Fruit fly (Drosophila melanogaster) whole organism, pupa: ENCODE data around the gene CG42795.

Experiments used
- CG10348 ChIP-seq: fragments of 200-800 bp; sonication (Bioruptor generic); IDR thresholded peaks from 2 replicates; pipeline ENCODE4 v1.3.6; 2022; ENCODE audit warnings: missing biosample characterization, missing genetic modification characterization
- CG12605 ChIP-seq: fragments of 200-800 bp; sonication (Bioruptor generic); IDR thresholded peaks from 2 replicates; pipeline ENCODE4 v1.3.6; 2022; ENCODE audit warnings: missing biosample characterization, missing genetic modification characterization
- CG13204 ChIP-seq: fragments of 200-800 bp; sonication (Bioruptor generic); optimal IDR thresholded peaks from 2 replicates; lab custom pipeline; 2018; ENCODE audit warnings: missing biosample characterization, mild to moderate bottlenecking, missing genetic modification characterization, moderate library complexity
- CG14655 ChIP-seq: fragments of 200-800 bp; sonication (Bioruptor generic); optimal IDR thresholded peaks from 3 replicates; lab custom pipeline; 2017; ENCODE audit warnings: mild to moderate bottlenecking, missing biosample characterization, missing genetic modification reagents, missing genetic modification characterization
- CG15710 ChIP-seq: fragments of 200-800 bp; sonication (Bioruptor generic); optimal IDR thresholded peaks from 2 replicates; lab custom pipeline; 2018; ENCODE audit warnings: missing biosample characterization, mild to moderate bottlenecking, missing genetic modification characterization, moderate library complexity
- CG17806 ChIP-seq: fragments of 200-800 bp; sonication (Bioruptor generic); optimal IDR thresholded peaks from 2 replicates; lab custom pipeline; 2018; ENCODE audit warnings: missing biosample characterization, mild to moderate bottlenecking, missing genetic modification characterization, moderate library complexity
- CG32121 ChIP-seq: fragments of 200-800 bp; sonication (Bioruptor generic); IDR thresholded peaks from 2 replicates; pipeline ENCODE4 v1.3.6; 2022; ENCODE audit warnings: missing biosample characterization, missing genetic modification characterization
- CG34367 ChIP-seq: fragments of 200-800 bp; sonication (Bioruptor generic); optimal IDR thresholded peaks from 2 replicates; lab custom pipeline; 2018; ENCODE audit warnings: missing biosample characterization, mild to moderate bottlenecking, missing genetic modification characterization
- CG4496 ChIP-seq: fragments of 200-800 bp; sonication (Bioruptor generic); IDR thresholded peaks from 3 replicates; pipeline ENCODE4 v1.3.6; 2022; ENCODE audit warnings: missing biosample characterization, missing genetic modification characterization
- CG8159 ChIP-seq: fragments of 200-800 bp; sonication (Bioruptor generic); optimal IDR thresholded peaks from 3 replicates; lab custom pipeline; 2018; ENCODE audit warnings: missing biosample characterization, mild to moderate bottlenecking, missing genetic modification characterization, moderate library complexity
- CG8301 ChIP-seq: fragments of 200-800 bp; sonication (Bioruptor generic); optimal IDR thresholded peaks from 2 replicates; lab custom pipeline; 2018; ENCODE audit warnings: missing biosample characterization, mild to moderate bottlenecking, missing genetic modification characterization
- CG9948 ChIP-seq: fragments of 200-800 bp; sonication (Bioruptor generic); optimal IDR thresholded peaks from 2 replicates; lab custom pipeline; 2018; ENCODE audit warnings: missing biosample characterization, mild to moderate bottlenecking, missing genetic modification characterization, moderate library complexity
- EcR ChIP-seq: fragments of 200-800 bp; sonication (Bioruptor generic); optimal IDR thresholded peaks from 3 replicates; lab custom pipeline; 2019; ENCODE audit warnings: missing biosample characterization, missing genetic modification characterization, mild to moderate bottlenecking, moderate library complexity, missing genetic modification reagents
- Ets98B ChIP-seq: fragments of 200-800 bp; sonication (Bioruptor generic); IDR thresholded peaks from 2 replicates; pipeline ENCODE4 v1.3.6; 2022; ENCODE audit warnings: missing biosample characterization, missing genetic modification characterization
- Pif1A ChIP-seq: fragments of 200-800 bp; sonication (Bioruptor generic); optimal IDR thresholded peaks from 3 replicates; lab custom pipeline; 2016; ENCODE audit warnings: missing biosample characterization, missing genetic modification characterization
- Pif1B ChIP-seq: fragments of 200-800 bp; sonication (Bioruptor generic); optimal IDR thresholded peaks from 3 replicates; lab custom pipeline; 2016; ENCODE audit warnings: missing biosample characterization, missing genetic modification characterization
- Snoo ChIP-seq: fragments of 200-800 bp; sonication (Bioruptor generic); optimal IDR thresholded peaks from 3 replicates; lab custom pipeline; 2017; ENCODE audit warnings: missing biosample characterization, mild to moderate bottlenecking, missing genetic modification characterization, inconsistent platforms
- fd96Ca ChIP-seq: fragments of 200-800 bp; sonication (Bioruptor generic); IDR thresholded peaks from 3 replicates; pipeline ENCODE4 v1.3.6; 2022; ENCODE audit warnings: missing biosample characterization, missing genetic modification characterization
- gl ChIP-seq: fragments of 200-800 bp; sonication (Bioruptor generic); optimal IDR thresholded peaks from 2 replicates; lab custom pipeline; 2018; ENCODE audit warnings: missing biosample characterization, mild to moderate bottlenecking, missing genetic modification characterization
- rn ChIP-seq: fragments of 200-800 bp; sonication (Bioruptor generic); IDR thresholded peaks from 2 replicates; pipeline ENCODE4 v1.3.6; 2022; ENCODE audit warnings: missing biosample characterization, missing genetic modification characterization

The CG42795 gene

DNA sequence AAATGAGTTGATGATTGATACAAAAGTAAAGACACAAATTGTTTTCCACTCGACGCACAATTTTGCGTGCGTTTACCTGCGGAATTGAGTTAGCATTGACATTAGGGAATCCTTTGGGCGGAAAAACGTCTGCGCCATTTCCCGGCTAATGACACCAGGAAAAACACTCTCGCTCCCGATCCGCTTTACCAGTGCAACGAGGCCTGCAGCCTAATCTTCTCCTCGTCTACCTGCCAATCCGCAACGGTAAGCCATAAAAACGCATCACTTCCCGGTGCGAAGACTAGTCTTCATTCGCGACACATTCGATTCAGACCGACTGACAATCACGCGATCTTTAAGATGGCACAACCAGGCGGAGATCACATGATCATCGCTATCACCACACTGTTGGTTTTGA lies 3.1 kb upstream of the CG42795 start, which contains the start of gene CG12420:
TSS of gene CG12420 (plus strand) at position 283 of the 400 bp plus-strand sequence.
- TF ChIP-seq CG4496 (GFP tag; lab: Robert Waterston, UW) (no peak), CG15710 (tag; lab: Kevin White, UChicago) (no peak), CG9948 (tag; lab: Kevin White, UChicago) (no peak), Snoo (tag; lab: Kevin White, UChicago) (no peak), Pif1B (no peak), CG13204 (GFP tag; lab: Kevin White, UChicago) (no peak), fd96Ca (GFP tag; lab: Robert Waterston, UW) (no peak), CG8159 (tag; lab: Kevin White, UChicago) (no peak), EcR (no peak), CG14655 (no peak), gl (no peak), CG12605 (no peak), CG32121 (GFP tag; lab: Robert Waterston, UW) (no peak)

DNA sequence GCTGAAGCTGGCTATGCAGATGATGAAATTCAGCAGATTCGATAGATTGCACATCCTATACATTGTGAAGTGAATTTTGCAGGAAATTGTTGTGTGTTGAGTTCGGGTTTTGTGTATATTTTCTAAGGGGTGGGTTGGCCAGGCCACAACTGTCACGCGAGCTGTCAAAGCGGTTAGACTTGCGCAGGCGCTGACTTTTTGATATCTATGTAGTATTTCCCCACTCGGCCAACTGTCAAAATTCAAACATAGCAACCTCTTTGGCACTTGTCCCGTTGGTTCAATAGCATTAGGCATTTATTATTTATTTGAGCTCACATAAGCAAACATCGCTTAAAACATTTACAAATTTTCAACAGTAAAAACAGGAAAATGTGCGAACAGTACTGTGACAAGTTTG lies 896 bp upstream of the CG42795 start, which contains the start of the genes CG12817 and CG34107:
TSS of gene CG12817 (minus strand) at position 132 of the 400 bp plus-strand sequence.
TSS of gene CG34107 (plus strand) at position 316 of the 400 bp plus-strand sequence.
- TF ChIP-seq Snoo (tag; lab: Kevin White, UChicago) = no peak
- no peak for TF ChIP-seq Pif1A (GFP tag; lab: Kevin White, UChicago)
- no peak for TF ChIP-seq gl
- no peak for TF ChIP-seq Pif1B
- no peak for TF ChIP-seq CG32121 (GFP tag; lab: Robert Waterston, UW)
- no peak for TF ChIP-seq rn (GFP tag; lab: Robert Waterston, UW)
- no peak for TF ChIP-seq CG34367 (tag; lab: Kevin White, UChicago)
- no peak for TF ChIP-seq EcR
- no peak for TF ChIP-seq CG15710 (tag; lab: Kevin White, UChicago)
- TF ChIP-seq CG13204 (GFP tag; lab: Kevin White, UChicago) = no peak
- TF ChIP-seq Ets98B (GFP tag; lab: Robert Waterston, UW) = no peak
- no peak for TF ChIP-seq CG12605
- no peak for TF ChIP-seq CG8301 (tag; lab: Kevin White, UChicago)
- TF ChIP-seq CG14655 = no peak
- no peak for TF ChIP-seq CG8159 (tag; lab: Kevin White, UChicago)
- TF ChIP-seq CG10348 (GFP tag; lab: Robert Waterston, UW) = no peak

DNA sequence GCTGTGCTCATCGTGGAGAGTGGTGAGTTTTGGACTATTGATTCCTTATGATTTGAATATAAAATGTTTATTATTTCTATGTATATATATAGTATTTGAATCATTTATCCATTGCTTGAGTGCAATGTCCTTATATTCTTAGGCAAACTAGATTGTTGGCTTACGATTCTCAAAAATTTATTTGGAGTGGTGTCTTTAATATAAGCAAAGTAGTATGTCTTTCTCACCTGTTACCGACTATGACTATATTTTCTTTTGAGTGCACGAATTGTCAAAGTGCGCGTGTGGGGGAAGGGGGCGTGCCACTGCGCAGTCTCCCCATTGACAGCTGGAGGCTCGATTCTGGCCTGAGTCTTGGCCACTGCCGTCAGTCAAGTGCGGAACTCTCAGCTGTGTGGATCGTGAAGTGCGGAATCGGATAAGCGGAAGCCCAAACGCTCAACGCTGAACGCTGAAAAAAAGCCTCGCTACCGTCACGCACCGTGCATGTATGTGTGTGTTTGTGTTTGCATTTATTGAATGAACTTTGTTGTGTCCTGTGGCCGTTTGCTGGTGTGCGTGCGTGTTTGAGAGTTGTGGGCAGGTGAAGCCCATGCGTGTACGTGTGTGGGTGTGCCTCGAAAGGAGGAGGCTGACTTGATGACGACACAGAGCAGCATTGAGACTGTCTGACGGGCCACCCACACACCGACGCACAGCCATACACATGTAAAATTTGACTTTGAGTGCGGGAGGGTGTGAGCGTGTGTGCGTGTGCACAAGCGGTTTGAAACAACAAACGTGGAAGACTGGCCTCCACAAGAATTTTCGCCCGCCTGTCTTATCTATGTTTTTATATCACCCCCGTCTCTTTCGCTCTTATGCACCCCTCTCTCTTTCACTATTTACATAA lies 888 bp downstream of the CG42795 start:
- TF ChIP-seq rn (GFP tag; lab: Robert Waterston, UW) (no peak), CG13204 (GFP tag; lab: Kevin White, UChicago) (peak; percentile 19)

DNA sequence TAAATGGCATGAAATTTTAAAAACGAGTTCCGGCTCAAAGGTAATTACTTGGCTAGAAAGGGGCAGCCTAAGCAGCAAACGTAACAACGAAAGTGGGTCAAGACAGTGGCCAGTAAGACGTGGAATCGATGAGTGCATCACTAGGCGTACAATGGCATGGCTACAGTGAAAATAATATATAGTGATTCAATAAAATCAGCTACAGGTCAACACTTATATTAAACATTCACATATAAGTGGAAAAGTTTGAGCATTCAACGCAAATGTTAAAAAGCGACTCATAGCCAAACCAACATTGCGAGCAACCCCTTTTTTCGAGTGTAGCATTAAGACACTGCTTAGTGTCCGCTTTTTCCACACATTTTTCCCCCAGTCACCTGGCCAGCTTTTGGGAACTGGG lies 2.5 kb downstream of the CG42795 start:
- TF ChIP-seq fd96Ca (GFP tag; lab: Robert Waterston, UW) (0 out of 3 replicates have a peak, but pooled peaks have one; percentile 46), CG34367 (tag; lab: Kevin White, UChicago) (no peak), CG8159 (tag; lab: Kevin White, UChicago) (no peak)

DNA sequence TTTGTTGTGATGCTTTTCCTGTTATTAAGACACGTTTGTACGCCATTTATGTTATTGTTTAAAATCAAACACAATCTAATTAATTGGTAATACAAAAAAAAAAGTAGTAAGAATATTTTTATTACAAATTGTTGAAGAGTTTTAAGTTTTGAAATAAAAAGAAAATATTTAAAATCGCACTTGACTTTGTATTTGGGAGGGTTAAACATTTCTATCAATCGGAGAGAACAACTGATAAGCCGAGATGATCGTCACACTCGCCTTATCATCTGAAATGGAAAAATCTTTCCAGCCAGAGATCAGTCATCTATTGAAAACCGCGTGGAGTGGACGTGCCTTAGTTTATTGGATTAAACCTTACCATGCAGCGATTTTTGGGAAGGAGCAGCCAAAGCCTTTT lies 25.7 kb downstream of the CG42795 start, which contains the start of gene CG3999:
TSS of gene CG3999 (plus strand) at position 301 of the 400 bp plus-strand sequence.
- TF ChIP-seq CG17806 (tag; lab: Kevin White, UChicago) (no peak), CG4496 (GFP tag; lab: Robert Waterston, UW) (no peak), Pif1B (no peak), CG10348 (GFP tag; lab: Robert Waterston, UW) (no peak), CG14655 (no peak), CG9948 (tag; lab: Kevin White, UChicago) (no peak)

DNA sequence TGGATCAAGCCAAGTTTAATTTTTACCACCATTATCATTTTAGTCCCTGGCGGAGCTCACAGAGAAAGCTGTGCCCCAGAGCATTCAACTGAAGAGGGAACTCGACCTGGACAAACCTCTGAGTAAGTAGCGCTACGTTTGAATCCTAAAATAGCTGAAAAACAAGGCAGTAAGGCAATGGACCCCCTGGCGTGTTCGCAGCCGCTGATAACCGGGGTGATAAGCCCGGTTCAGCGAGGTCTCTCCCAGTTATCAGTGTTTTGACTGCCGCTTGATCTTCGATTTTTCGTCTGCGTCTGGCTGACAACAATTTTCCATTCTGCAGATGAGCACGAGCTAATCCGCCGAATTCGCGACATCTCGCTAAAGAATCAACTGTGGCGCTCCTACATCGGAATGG lies 26.4 kb downstream of the CG42795 start:
- no peak for TF ChIP-seq CG4496 (GFP tag; lab: Robert Waterston, UW)
- TF ChIP-seq CG17806 (tag; lab: Kevin White, UChicago) = no peak
- no peak for TF ChIP-seq CG14655
- TF ChIP-seq CG10348 (GFP tag; lab: Robert Waterston, UW) = no peak
- no peak for TF ChIP-seq CG9948 (tag; lab: Kevin White, UChicago)
- TF ChIP-seq CG32121 (GFP tag; lab: Robert Waterston, UW) = no peak
- TF ChIP-seq CG34367 (tag; lab: Kevin White, UChicago) = no peak
- TF ChIP-seq Snoo (tag; lab: Kevin White, UChicago) = no peak
- TF ChIP-seq Ets98B (GFP tag; lab: Robert Waterston, UW) = no peak
- TF ChIP-seq rn (GFP tag; lab: Robert Waterston, UW) = no peak
- no peak for TF ChIP-seq gl
- TF ChIP-seq CG15710 (tag; lab: Kevin White, UChicago) = no peak
- no peak for TF ChIP-seq CG8301 (tag; lab: Kevin White, UChicago)
- TF ChIP-seq Pif1A (GFP tag; lab: Kevin White, UChicago) = no peak
- no peak for TF ChIP-seq EcR
- TF ChIP-seq CG12605 = no peak
- TF ChIP-seq Pif1B = no peak
- TF ChIP-seq fd96Ca (GFP tag; lab: Robert Waterston, UW) = no peak
